Worm (Caenorhabditis elegans) whole organism, L4 larva: ENCODE data around the gene lim-6.

Experiments used
- F26F4.8 ChIP-seq: fragments of 200-800 bp; sonication (Bioruptor generic); conservative IDR thresholded peaks from 2 replicates; pipeline ENCODE4 v1.3.6; 2022; ENCODE audit warnings: missing genetic modification characterization, missing compliant biosample characterization
- R02D3.7 ChIP-seq: fragments of 150-350 bp; sonication (generic microtip); optimal IDR thresholded peaks from 3 replicates; lab custom pipeline; 2014; ENCODE audit warnings: missing biosample characterization, missing genetic modification characterization
- T20F7.1 ChIP-seq: fragments of 200-800 bp; sonication (Bioruptor generic); optimal IDR thresholded peaks from 2 replicates; lab custom pipeline; 2018; ENCODE audit warnings: mild to moderate bottlenecking, missing genetic modification characterization, missing compliant biosample characterization
- T26A8.4 ChIP-seq: fragments of 200-800 bp; sonication (Bioruptor generic); IDR thresholded peaks from 2 replicates; pipeline ENCODE4 v1.3.6; 2022; ENCODE audit warnings: missing genetic modification characterization, missing compliant biosample characterization
- Y75B8A.6 ChIP-seq: fragments of 200-800 bp; sonication (Bioruptor generic); IDR thresholded peaks from 2 replicates; pipeline ENCODE4 v1.3.6; 2022; ENCODE audit warnings: missing genetic modification reagents, missing genetic modification characterization, missing compliant biosample characterization
- aha-1 ChIP-seq: fragments of 150-350 bp; peaks from one replicate; lab custom pipeline; 2014; ENCODE audit warnings: missing biosample characterization, missing genetic modification characterization
- ama-1 ChIP-seq: fragments of 150-350 bp; optimal IDR thresholded peaks from 2 replicates; lab custom pipeline; 2014; ENCODE audit warnings: inconsistent platforms, mixed read lengths
- ceh-28 ChIP-seq: fragments of 150-350 bp; optimal IDR thresholded peaks from 2 replicates; lab custom pipeline; 2014; ENCODE audit warnings: missing biosample characterization, missing genetic modification reagents, missing genetic modification characterization
- ceh-44 ChIP-seq: fragments of 200-800 bp; sonication (Bioruptor generic); IDR thresholded peaks from 2 replicates; pipeline ENCODE4 v1.3.6; 2022; ENCODE audit warnings: missing genetic modification reagents, missing genetic modification characterization, missing compliant biosample characterization
- ceh-82 ChIP-seq: sonication (generic microtip); optimal IDR thresholded peaks from 2 replicates; lab custom pipeline; 2017; ENCODE audit warnings: missing biosample characterization, missing genetic modification characterization
- ctbp-1 ChIP-seq: fragments of 200-800 bp; sonication (Bioruptor generic); IDR thresholded peaks from 2 replicates; pipeline ENCODE4 v1.3.6; 2022; ENCODE audit warnings: missing genetic modification reagents, missing genetic modification characterization, missing compliant biosample characterization
- daf-16 ChIP-seq, 3 experiments: sonication (generic microtip); optimal IDR thresholded peaks; 2 replicates each; lab custom pipeline; 2016 to 2017; ENCODE audit warnings: missing genetic modification characterization in 3 of 3, missing genetic modification reagents in 3 of 3, mild to moderate bottlenecking in 2 of 3, missing compliant biosample characterization in 2 of 3, missing biosample characterization in 1 of 3, moderate library complexity in 1 of 3
- daf-8 ChIP-seq: fragments of 200-800 bp; sonication (Bioruptor generic); IDR thresholded peaks from 2 replicates; pipeline ENCODE4 v1.3.6; 2022; ENCODE audit warnings: missing genetic modification characterization, missing compliant biosample characterization
- dmd-6 ChIP-seq: fragments of 200-800 bp; sonication (Bioruptor generic); IDR thresholded peaks from 2 replicates; pipeline ENCODE4 v1.3.6; 2022; ENCODE audit warnings: missing genetic modification reagents, missing genetic modification characterization, missing compliant biosample characterization
- dpl-1 ChIP-seq: fragments of 150-350 bp; optimal IDR thresholded peaks from 2 replicates; lab custom pipeline; 2014; ENCODE audit warnings: missing biosample characterization, missing genetic modification reagents, missing genetic modification characterization
- dve-1 ChIP-seq: sonication (generic microtip); optimal IDR thresholded peaks from 2 replicates; lab custom pipeline; 2017; ENCODE audit warnings: antibody characterized with exemption, mild to moderate bottlenecking, missing genetic modification characterization, missing compliant biosample characterization; ENCODE audit not compliant: insufficient read depth
- egl-43 ChIP-seq: fragments of 200-800 bp; sonication (Bioruptor generic); IDR thresholded peaks from 2 replicates; pipeline ENCODE4 v1.3.6; 2022; ENCODE audit warnings: missing genetic modification reagents, missing genetic modification characterization, missing compliant biosample characterization
- fos-1 ChIP-seq: fragments of 150-350 bp; optimal IDR thresholded peaks from 2 replicates; lab custom pipeline; 2014; ENCODE audit warnings: missing biosample characterization, missing genetic modification characterization
- gei-8 ChIP-seq: fragments of 200-800 bp; sonication (Bioruptor generic); optimal IDR thresholded peaks from 2 replicates; lab custom pipeline; 2018; ENCODE audit warnings: mild to moderate bottlenecking, missing genetic modification characterization, missing compliant biosample characterization
- hlh-30 ChIP-seq: sonication (generic microtip); optimal IDR thresholded peaks from 2 replicates; lab custom pipeline; 2017; ENCODE audit warnings: antibody characterized with exemption, mild to moderate bottlenecking, missing genetic modification characterization, missing compliant biosample characterization; ENCODE audit not compliant: insufficient read depth
- hmg-1.1 ChIP-seq: fragments of 200-800 bp; sonication (Bioruptor generic); IDR thresholded peaks from 2 replicates; pipeline ENCODE4 v1.3.6; 2022; ENCODE audit warnings: missing genetic modification reagents, missing genetic modification characterization, missing compliant biosample characterization
- jun-1 ChIP-seq: fragments of 150-350 bp; optimal IDR thresholded peaks from 2 replicates; lab custom pipeline; 2014; ENCODE audit warnings: missing biosample characterization, missing genetic modification reagents, missing genetic modification characterization
- lin-1 ChIP-seq: fragments of 200-800 bp; sonication (Bioruptor generic); IDR thresholded peaks from 2 replicates; pipeline ENCODE4 v1.3.6; 2022; ENCODE audit warnings: missing genetic modification reagents, missing genetic modification characterization, missing compliant biosample characterization
- lin-29 ChIP-seq: fragments of 200-800 bp; sonication (Bioruptor generic); IDR thresholded peaks from 2 replicates; pipeline ENCODE4 v1.3.6; 2022; ENCODE audit warnings: missing genetic modification reagents, missing genetic modification characterization, missing compliant biosample characterization
- lin-38 ChIP-seq: fragments of 200-800 bp; sonication (Bioruptor generic); IDR thresholded peaks from 2 replicates; pipeline ENCODE4 v1.3.6; 2022; ENCODE audit warnings: missing genetic modification reagents, missing genetic modification characterization, missing compliant biosample characterization
- lir-3 ChIP-seq: sonication (generic microtip); optimal IDR thresholded peaks from 2 replicates; lab custom pipeline; 2016; ENCODE audit warnings: mild to moderate bottlenecking, missing genetic modification characterization, missing compliant biosample characterization
- mdl-1 ChIP-seq, 2 experiments: fragments of 150-350 bp in 1 of 2; sonication (generic microtip) in 1 of 2; optimal IDR thresholded peaks; 2 replicates each; lab custom pipeline; 2014 to 2017; ENCODE audit warnings: missing biosample characterization in 2 of 2, missing genetic modification characterization in 2 of 2
- mes-2 ChIP-seq: sonication (generic microtip); optimal IDR thresholded peaks from 2 replicates; lab custom pipeline; 2016; ENCODE audit warnings: missing genotype, mild to moderate bottlenecking, missing genetic modification characterization, missing compliant biosample characterization; ENCODE audit not compliant: poor library complexity, severe bottlenecking
- nhr-25 ChIP-seq: sonication (generic microtip); optimal IDR thresholded peaks from 2 replicates; lab custom pipeline; 2017; ENCODE audit warnings: missing genetic modification characterization, mild to moderate bottlenecking, missing compliant biosample characterization, antibody characterized with exemption, moderate library complexity, borderline replicate concordance; ENCODE audit not compliant: insufficient read depth
- nhr-28 ChIP-seq: fragments of 150-350 bp; optimal IDR thresholded peaks from 2 replicates; lab custom pipeline; 2014; ENCODE audit warnings: missing biosample characterization, missing genetic modification characterization
- nhr-6 ChIP-seq: fragments of 150-350 bp; optimal IDR thresholded peaks from 2 replicates; lab custom pipeline; 2014; ENCODE audit warnings: missing biosample characterization, missing genetic modification characterization
- nhr-77 ChIP-seq: fragments of 150-350 bp; optimal IDR thresholded peaks from 2 replicates; lab custom pipeline; 2014; ENCODE audit warnings: missing biosample characterization, missing genetic modification characterization
- pqm-1 ChIP-seq: sonication (generic microtip); optimal IDR thresholded peaks from 2 replicates; lab custom pipeline; 2017; ENCODE audit warnings: missing biosample characterization, missing genetic modification characterization
- rbr-2 ChIP-seq: sonication (generic microtip); optimal IDR thresholded peaks from 2 replicates; lab custom pipeline; 2016; ENCODE audit warnings: missing genotype, missing genetic modification characterization, missing compliant biosample characterization
- snpc-4 ChIP-seq: fragments of 150-350 bp; optimal IDR thresholded peaks from 2 replicates; lab custom pipeline; 2014; ENCODE audit warnings: missing biosample characterization, missing genetic modification characterization
- spr-1 ChIP-seq: sonication (generic microtip); optimal IDR thresholded peaks from 2 replicates; lab custom pipeline; 2016; ENCODE audit warnings: mild to moderate bottlenecking, missing genetic modification characterization, missing compliant biosample characterization
- tag-97 ChIP-seq: fragments of 200-800 bp; sonication (Bioruptor generic); IDR thresholded peaks from 2 replicates; pipeline ENCODE4 v1.3.6; 2022; ENCODE audit warnings: missing genetic modification characterization, missing compliant biosample characterization
- unc-130 ChIP-seq: sonication (generic microtip); optimal IDR thresholded peaks from 2 replicates; lab custom pipeline; 2016; ENCODE audit warnings: missing genetic modification reagents, missing genetic modification characterization, missing compliant biosample characterization
- unc-39 ChIP-seq: sonication (generic microtip); optimal IDR thresholded peaks from 2 replicates; lab custom pipeline; 2017; ENCODE audit warnings: missing biosample characterization, missing genetic modification characterization
- zag-1 ChIP-seq: fragments of 150-350 bp; optimal IDR thresholded peaks from 2 replicates; lab custom pipeline; 2014; ENCODE audit warnings: missing biosample characterization, missing genetic modification characterization
- zfp-2 ChIP-seq: sonication (generic microtip); optimal IDR thresholded peaks from 2 replicates; lab custom pipeline; 2016; ENCODE audit warnings: mild to moderate bottlenecking, missing genetic modification characterization, missing compliant biosample characterization
- zfp-3 ChIP-seq: fragments of 200-800 bp; sonication (Bioruptor generic); conservative IDR thresholded peaks from 2 replicates; pipeline ENCODE4 v1.3.6; 2022; ENCODE audit warnings: missing genetic modification reagents, missing genetic modification characterization, missing compliant biosample characterization
- zip-2 ChIP-seq: fragments of 150-350 bp; optimal IDR thresholded peaks from 2 replicates; lab custom pipeline; 2014; ENCODE audit warnings: missing biosample characterization, missing genetic modification characterization

The lim-6 gene

ce11 chrX:1093154-1093553 lies 20.9 kb downstream of the lim-6 start (continued):
- TF ChIP-seq zfp-2 (tag; lab: Kevin White, UChicago) (peak; percentile 38), zip-2 (tag; lab: Kevin White, UChicago) (peak; percentile 75), mdl-1 (tag; optimal IDR thresholded peaks at IDR 0.05; lab: Kevin White, UChicago) (peak; percentile 98 to 100), lir-3 (tag; lab: Kevin White, UChicago) (peak; percentile 2), daf-8 (GFP tag; lab: Robert Waterston, UW) (no peak), gei-8 (GFP tag; lab: Kevin White, UChicago) (peak; percentile 65), dpl-1 (GFP tag; lab: Kevin White, UChicago) (peak; percentile 46)
- TF ChIP-seq, all 104 proteins: peak for 64

- TF ChIP-seq tag-97 (no peak), fos-1 (tag; lab: Kevin White, UChicago) (no peak), spr-1 (tag; lab: Kevin White, UChicago) (no peak), egl-43 (GFP tag; lab: Robert Waterston, UW) (no peak), F26F4.8 (GFP tag; lab: Robert Waterston, UW) (no peak), lin-1 (GFP tag; lab: Robert Waterston, UW) (no peak), daf-16 (GFP tag; optimal IDR thresholded peaks at IDR 0.05; lab: Kevin White, UChicago) (no peak), daf-16 (tag; optimal IDR thresholded peaks at IDR 0.05; lab: Kevin White, UChicago) (peak; percentile 91), rbr-2 (tag; lab: Kevin White, UChicago) (no peak), nhr-77 (tag; lab: Kevin White, UChicago) (peak; percentile 42), aha-1 (tag; lab: Kevin White, UChicago) (peak; percentile 47), snpc-4 (tag; lab: Kevin White, UChicago) (no peak), nhr-25 (tag; lab: Kevin White, UChicago) (no peak), T26A8.4 (GFP tag; lab: Robert Waterston, UW) (no peak), ceh-82 (no peak), nhr-28 (tag; lab: Kevin White, UChicago) (peak; percentile 2), pqm-1 (tag; lab: Kevin White, UChicago) (no peak), unc-39 (tag; lab: Kevin White, UChicago) (no peak), ama-1 (no peak), ceh-28 (tag; lab: Kevin White, UChicago) (no peak), zag-1 (tag; lab: Kevin White, UChicago) (no peak), dve-1 (tag; lab: Kevin White, UChicago) (peak; percentile 29)
These were observed 22.1 kb downstream of the lim-6 start for ce11 chrX:1094332-1094731.

- TF ChIP-seq lir-3 (tag; lab: Kevin White, UChicago) (no peak), aha-1 (tag; lab: Kevin White, UChicago) (peak; percentile 39), hmg-1.1 (GFP tag; lab: Robert Waterston, UW) (no peak), mes-2 (tag; lab: Kevin White, UChicago) (peak; percentile 56), rbr-2 (tag; lab: Kevin White, UChicago) (no peak), hlh-30 (tag; lab: Kevin White, UChicago) (peak; percentile 7), unc-130 (GFP tag; lab: Kevin White, UChicago) (no peak)
These were observed 24.6 kb downstream of the lim-6 start, which contains the start of the genes pigx-1 and rme-6 for ce11 chrX:1096808-1097207. Gene pigx-1, minus strand, starts transcription at chrX:1097013. Gene rme-6, plus strand, starts transcription at chrX:1097152.

ce11 chrX:1103702-1104262 lies 31.5 kb downstream of the lim-6 start, which contains the start of gene ife-4:
Gene ife-4, plus strand, starts transcription at chrX:1104212.
- TF ChIP-seq R02D3.7 (tag; lab: Kevin White, UChicago) (no peak), Y75B8A.6 (GFP tag; lab: Robert Waterston, UW) (no peak), dmd-6 (no peak), mes-2 (tag; lab: Kevin White, UChicago) (peak; percentile 71), nhr-28 (tag; lab: Kevin White, UChicago) (no peak), nhr-6 (peak; percentile 72), T26A8.4 (GFP tag; lab: Robert Waterston, UW) (no peak), zip-2 (tag; lab: Kevin White, UChicago) (no peak), ceh-44 (no peak), hmg-1.1 (GFP tag; lab: Robert Waterston, UW) (peak; percentile 75), jun-1 (no peak), egl-43 (GFP tag; lab: Robert Waterston, UW) (no peak), T20F7.1 (no peak), ceh-82 (no peak), zfp-3 (GFP tag; lab: Robert Waterston, UW) (no peak), spr-1 (tag; lab: Kevin White, UChicago) (no peak), lin-29 (no peak), dpl-1 (GFP tag; lab: Kevin White, UChicago) (no peak), ctbp-1 (GFP tag; lab: Robert Waterston, UW) (no peak), lin-38 (GFP tag; lab: Robert Waterston, UW) (no peak), daf-8 (GFP tag; lab: Robert Waterston, UW) (no peak)
